Worm (Caenorhabditis elegans): ENCODE measurements around the gene ccar-1.

The ccar-1 gene

ce11 chrIV:14114357-14114756 lies 43.0 kb downstream of the ccar-1 start:
- no peak for TF ChIP-seq tab-1 (GFP tag; IDR thresholded peaks at IDR 0.05)
- no peak for TF ChIP-seq T22C8.4 (GFP tag; IDR thresholded peaks at IDR 0.05)
- no peak for TF ChIP-seq ref-1 (GFP tag; conservative IDR thresholded peaks at IDR 0.05)
- no peak for TF ChIP-seq cog-1 (tag; optimal IDR thresholded peaks at IDR 0.05)
- no peak for TF ChIP-seq ztf-29 (GFP tag; IDR thresholded peaks at IDR 0.05)
- no peak for TF ChIP-seq ztf-23 (GFP tag; IDR thresholded peaks at IDR 0.05)
- no peak for TF ChIP-seq med-1 (GFP tag; optimal IDR thresholded peaks at IDR 0.05; ENCODE audit: insufficient read depth)
- no peak for TF ChIP-seq flt-1 (GFP tag; IDR thresholded peaks at IDR 0.05)
- no peak for TF ChIP-seq klf-2 (GFP tag; conservative IDR thresholded peaks at IDR 0.05)

- TF ChIP-seq ztf-23 (GFP tag; IDR thresholded peaks at IDR 0.05) (no peak), ref-1 (GFP tag; conservative IDR thresholded peaks at IDR 0.05) (no peak), med-1 (GFP tag; optimal IDR thresholded peaks at IDR 0.05; ENCODE audit: insufficient read depth) (no peak), klf-2 (GFP tag; conservative IDR thresholded peaks at IDR 0.05) (no peak), ztf-29 (GFP tag; IDR thresholded peaks at IDR 0.05) (no peak), cog-1 (tag; optimal IDR thresholded peaks at IDR 0.05) (no peak), flt-1 (GFP tag; IDR thresholded peaks at IDR 0.05) (no peak), T22C8.4 (GFP tag; IDR thresholded peaks at IDR 0.05) (no peak), tab-1 (GFP tag; IDR thresholded peaks at IDR 0.05) (no peak)
Measured at ce11 chrIV:14115045-14115444, 43.7 kb downstream of the ccar-1 start.

ce11 chrIV:14115556-14115955 lies 44.2 kb downstream of the ccar-1 start:
- no peak for TF ChIP-seq ztf-29 (GFP tag; IDR thresholded peaks at IDR 0.05)
- no peak for TF ChIP-seq ztf-23 (GFP tag; IDR thresholded peaks at IDR 0.05)
- no peak for TF ChIP-seq cog-1 (tag; optimal IDR thresholded peaks at IDR 0.05)
- no peak for TF ChIP-seq med-1 (GFP tag; optimal IDR thresholded peaks at IDR 0.05; ENCODE audit: insufficient read depth)
- TF ChIP-seq klf-2 (GFP tag; conservative IDR thresholded peaks at IDR 0.05) = no peak
- no peak for TF ChIP-seq ref-1 (GFP tag; conservative IDR thresholded peaks at IDR 0.05)
- TF ChIP-seq tab-1 (GFP tag; IDR thresholded peaks at IDR 0.05) = no peak
- no peak for TF ChIP-seq T22C8.4 (GFP tag; IDR thresholded peaks at IDR 0.05)
- TF ChIP-seq flt-1 (GFP tag; IDR thresholded peaks at IDR 0.05) = no peak

ce11 chrIV:14119327-14119726 lies 48.0 kb downstream of the ccar-1 start:
- no peak for TF ChIP-seq tab-1 (GFP tag; IDR thresholded peaks at IDR 0.05)
- TF ChIP-seq cog-1 (tag; optimal IDR thresholded peaks at IDR 0.05) = no peak
- no peak for TF ChIP-seq med-1 (GFP tag; optimal IDR thresholded peaks at IDR 0.05; ENCODE audit: insufficient read depth)

- TF ChIP-seq ref-1 (GFP tag; conservative IDR thresholded peaks at IDR 0.05) = no peak
- no peak for TF ChIP-seq flt-1 (GFP tag; IDR thresholded peaks at IDR 0.05)
- no peak for TF ChIP-seq klf-2 (GFP tag; conservative IDR thresholded peaks at IDR 0.05)
- TF ChIP-seq T22C8.4 (GFP tag; IDR thresholded peaks at IDR 0.05) = no peak
- TF ChIP-seq tab-1 (GFP tag; IDR thresholded peaks at IDR 0.05) = no peak
- no peak for TF ChIP-seq ztf-23 (GFP tag; IDR thresholded peaks at IDR 0.05)
- no peak for TF ChIP-seq med-1 (GFP tag; optimal IDR thresholded peaks at IDR 0.05; ENCODE audit: insufficient read depth)
- TF ChIP-seq ztf-29 (GFP tag; IDR thresholded peaks at IDR 0.05) = no peak
- TF ChIP-seq cog-1 (tag; optimal IDR thresholded peaks at IDR 0.05) = no peak
Measured at ce11 chrIV:14123956-14124355, 52.6 kb downstream of the ccar-1 start, which contains the start of gene nkcc-1. nkcc-1 (minus strand) TSS chrIV:14124056.

Data from whole organism, midembryonic.